Worm (Caenorhabditis elegans) whole organism, L4 larva: ENCODE data around the gene ZC196.3.

Experiments used
- F44E2.7 ChIP-seq: fragments of 200-800 bp; sonication (Bioruptor generic); IDR thresholded peaks from 2 replicates; pipeline ENCODE4 v2.1.2; 2022; ENCODE audit warnings: missing genetic modification characterization, missing compliant biosample characterization
- ZK337.2 ChIP-seq: fragments of 200-800 bp; sonication (Bioruptor generic); IDR thresholded peaks from 2 replicates; pipeline ENCODE4 v1.3.6; 2022; ENCODE audit warnings: missing genetic modification reagents, missing genetic modification characterization, missing compliant biosample characterization
- aha-1 ChIP-seq: fragments of 150-350 bp; peaks from one replicate; lab custom pipeline; 2014; ENCODE audit warnings: missing biosample characterization, missing genetic modification characterization
- ama-1 ChIP-seq: fragments of 150-350 bp; optimal IDR thresholded peaks from 2 replicates; lab custom pipeline; 2014; ENCODE audit warnings: inconsistent platforms, mixed read lengths
- attf-4 ChIP-seq: sonication (generic microtip); optimal IDR thresholded peaks from 3 replicates; lab custom pipeline; 2017; ENCODE audit warnings: missing biosample characterization, missing genetic modification characterization
- daf-12 ChIP-seq: fragments of 150-350 bp; optimal IDR thresholded peaks from 2 replicates; lab custom pipeline; 2014; ENCODE audit warnings: missing biosample characterization, missing genetic modification reagents, missing genetic modification characterization
- dmd-6 ChIP-seq: fragments of 200-800 bp; sonication (Bioruptor generic); IDR thresholded peaks from 2 replicates; pipeline ENCODE4 v1.3.6; 2022; ENCODE audit warnings: missing genetic modification reagents, missing genetic modification characterization, missing compliant biosample characterization
- dmd-8 ChIP-seq: fragments of 200-800 bp; sonication (Bioruptor generic); IDR thresholded peaks from 2 replicates; pipeline ENCODE4 v1.3.6; 2022; ENCODE audit warnings: missing genetic modification characterization, missing compliant biosample characterization
- gei-8 ChIP-seq: fragments of 200-800 bp; sonication (Bioruptor generic); optimal IDR thresholded peaks from 2 replicates; lab custom pipeline; 2018; ENCODE audit warnings: mild to moderate bottlenecking, missing genetic modification characterization, missing compliant biosample characterization
- hif-1 ChIP-seq, 2 experiments: sonication (generic microtip); optimal IDR thresholded peaks; 2 replicates each; lab custom pipeline; 2016 to 2017; ENCODE audit warnings: missing compliant biosample characterization in 2 of 2, missing genetic modification characterization in 2 of 2, missing genetic modification reagents in 2 of 2, missing genotype in 2 of 2, mild to moderate bottlenecking in 1 of 2
- hlh-30 ChIP-seq: sonication (generic microtip); optimal IDR thresholded peaks from 2 replicates; lab custom pipeline; 2017; ENCODE audit warnings: antibody characterized with exemption, mild to moderate bottlenecking, missing genetic modification characterization, missing compliant biosample characterization; ENCODE audit not compliant: insufficient read depth
- lim-7 ChIP-seq: fragments of 200-800 bp; sonication (Bioruptor generic); IDR thresholded peaks from 2 replicates; pipeline ENCODE4 v1.3.6; 2022; ENCODE audit warnings: missing genetic modification characterization, missing compliant biosample characterization
- madf-9 ChIP-seq: fragments of 200-800 bp; sonication (Bioruptor generic); conservative IDR thresholded peaks from 2 replicates; pipeline ENCODE4 v1.3.6; 2022; ENCODE audit warnings: missing genetic modification reagents, missing genetic modification characterization, missing compliant biosample characterization
- mdt-29 ChIP-seq: fragments of 200-800 bp; sonication (Bioruptor generic); IDR thresholded peaks from 2 replicates; pipeline ENCODE4 v1.3.6; 2022; ENCODE audit warnings: missing genetic modification reagents, missing genetic modification characterization, missing compliant biosample characterization
- mep-1 ChIP-seq: fragments of 150-350 bp; sonication (generic microtip); optimal IDR thresholded peaks from 3 replicates; lab custom pipeline; 2014; ENCODE audit warnings: missing biosample characterization, missing genetic modification characterization
- nhr-102 ChIP-seq: sonication (generic microtip); optimal IDR thresholded peaks from 2 replicates; lab custom pipeline; 2016; ENCODE audit warnings: mild to moderate bottlenecking, missing genetic modification characterization, moderate library complexity, missing compliant biosample characterization
- nhr-237 ChIP-seq: sonication (generic microtip); optimal IDR thresholded peaks from 2 replicates; lab custom pipeline; 2017; ENCODE audit warnings: missing biosample characterization, missing genetic modification characterization
- nhr-6 ChIP-seq: fragments of 150-350 bp; optimal IDR thresholded peaks from 2 replicates; lab custom pipeline; 2014; ENCODE audit warnings: missing biosample characterization, missing genetic modification characterization
- pqm-1 ChIP-seq: sonication (generic microtip); optimal IDR thresholded peaks from 2 replicates; lab custom pipeline; 2017; ENCODE audit warnings: missing biosample characterization, missing genetic modification characterization
- snpc-1.2 ChIP-seq: fragments of 200-800 bp; sonication (Bioruptor generic); IDR thresholded peaks from 2 replicates; pipeline ENCODE4 v1.3.6; 2022; ENCODE audit warnings: missing genetic modification reagents, missing genetic modification characterization, missing compliant biosample characterization
- snpc-4 ChIP-seq: fragments of 150-350 bp; optimal IDR thresholded peaks from 2 replicates; lab custom pipeline; 2014; ENCODE audit warnings: missing biosample characterization, missing genetic modification characterization
- unc-39 ChIP-seq: sonication (generic microtip); optimal IDR thresholded peaks from 2 replicates; lab custom pipeline; 2017; ENCODE audit warnings: missing biosample characterization, missing genetic modification characterization
- unc-62 ChIP-seq, 3 experiments: fragments of 150-350 bp in 1 of 3; sonication (generic microtip); optimal IDR thresholded peaks in 2 of 3; peaks in 1 of 3; 1 replicate in 1 of 3; 2 replicates in 2 of 3; lab custom pipeline; 2014 to 2017; ENCODE audit warnings: missing biosample characterization in 3 of 3, missing genetic modification characterization in 3 of 3, missing genetic modification reagents in 3 of 3, missing genotype in 1 of 3
- vab-7 ChIP-seq: fragments of 200-800 bp; sonication (Bioruptor generic); IDR thresholded peaks from 2 replicates; pipeline ENCODE4 v1.3.6; 2022; ENCODE audit warnings: missing genetic modification reagents, missing genetic modification characterization, missing compliant biosample characterization

Gene ZC196.3

DNA sequence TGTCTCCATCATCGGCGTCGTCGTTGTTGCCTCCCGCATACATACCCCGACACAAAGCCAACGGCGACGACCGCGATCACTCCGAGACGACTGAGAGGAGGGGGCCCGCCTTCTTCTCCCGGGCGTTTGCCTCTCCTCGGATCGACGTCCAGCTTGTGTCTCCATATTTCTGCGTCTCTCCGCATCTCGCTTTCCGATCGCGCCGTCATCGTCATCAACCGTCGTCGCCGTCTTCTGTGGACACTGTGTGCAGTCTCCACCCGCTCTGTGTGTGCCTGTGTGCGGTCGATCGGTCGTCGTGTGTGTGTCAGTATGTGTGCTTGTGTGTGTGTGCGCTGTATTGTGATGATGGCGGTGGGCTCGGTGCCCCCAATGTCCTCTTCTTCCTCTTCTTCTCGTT lies 49.1 kb downstream of the ZC196.3 start (continued):
- TF ChIP-seq nhr-102 (tag; lab: Kevin White, UChicago) (peak; percentile 12), unc-39 (no peak), snpc-1.2 (no peak), hlh-30 (tag; lab: Kevin White, UChicago) (peak; percentile 56), snpc-4 (tag; lab: Kevin White, UChicago) (no peak), nhr-237 (tag; lab: Kevin White, UChicago) (no peak), dmd-6 (GFP tag; lab: Robert Waterston, UW) (peak; percentile 18; the same call in 1 of the 2 replicates), F44E2.7 (GFP tag; lab: Robert Waterston, UW) (0 out of 2 replicates have a peak, but pooled peaks have one; percentile 42), dmd-8 (GFP tag; lab: Robert Waterston, UW) (no peak), ama-1 (no peak), attf-4 (tag; lab: Kevin White, UChicago) (no peak), mdt-29 (no peak), nhr-6 (tag; lab: Kevin White, UChicago) (no peak), pqm-1 (tag; lab: Kevin White, UChicago) (no peak), madf-9 (0 out of 2 replicates have a peak, but pooled peaks have one; percentile 29), lim-7 (GFP tag; lab: Robert Waterston, UW) (0 out of 2 replicates have a peak, but pooled peaks have one; percentile 28), hif-1 (tag; optimal IDR thresholded peaks at IDR 0.05; lab: Kevin White, UChicago) (peak in 1 of 2 experiments; percentile 23), gei-8 (GFP tag; lab: Kevin White, UChicago) (peak; percentile 22), mep-1 (tag; lab: Kevin White, UChicago) (peak; percentile 55), daf-12 (no peak), unc-62 (GFP tag; optimal IDR thresholded peaks at IDR 0.05 in 1 of 2; lab: Kevin White, UChicago) (peak in 1 of 2 experiments; percentile 25), unc-62 (tag; optimal IDR thresholded peaks at IDR 0.05; lab: Kevin White, UChicago) (no peak), ZK337.2 (GFP tag; lab: Robert Waterston, UW) (no peak)

- peak; percentile 3 for TF ChIP-seq aha-1 (tag; lab: Kevin White, UChicago)
- no peak for TF ChIP-seq vab-7 (GFP tag; lab: Robert Waterston, UW)
- peak; percentile 31 for TF ChIP-seq hlh-30 (tag; lab: Kevin White, UChicago)
These were observed 49.8 kb downstream of the ZC196.3 start, which contains the start of gene sup-37 for ce11 chrV:8786245-8786644. Gene sup-37 (plus strand): TSS chrV:8786545.
